Worm (Caenorhabditis elegans) whole organism, L1 larva: ENCODE measurements around the gene nspc-1.

Source experiments
- C04F5.9 ChIP-seq: sonication (generic microtip); optimal IDR thresholded peaks from 2 replicates; lab custom pipeline; 2016; ENCODE audit warnings: missing genetic modification characterization, missing compliant biosample characterization
- C16A3.4 ChIP-seq: fragments of 150-350 bp; optimal IDR thresholded peaks from 2 replicates; lab custom pipeline; 2014; ENCODE audit warnings: missing biosample characterization, missing genetic modification characterization
- Y116A8C.19 ChIP-seq: sonication (generic microtip); optimal IDR thresholded peaks from 2 replicates; lab custom pipeline; 2016; ENCODE audit warnings: missing compliant biosample characterization, missing genetic modification characterization, borderline replicate concordance
- alr-1 ChIP-seq: fragments of 200-800 bp; sonication (Bioruptor generic); optimal IDR thresholded peaks from 2 replicates; lab custom pipeline; 2018; ENCODE audit warnings: borderline replicate concordance, mild to moderate bottlenecking, missing genetic modification characterization, missing compliant biosample characterization
- aly-2 ChIP-seq: fragments of 150-350 bp; optimal IDR thresholded peaks from 2 replicates; lab custom pipeline; 2014; ENCODE audit warnings: missing biosample characterization, missing genetic modification characterization
- blmp-1 ChIP-seq: fragments of 150-350 bp; optimal IDR thresholded peaks from 2 replicates; lab custom pipeline; 2014; ENCODE audit warnings: missing biosample characterization, missing genetic modification characterization
- ceh-63 ChIP-seq: fragments of 200-800 bp; sonication (Bioruptor generic); optimal IDR thresholded peaks from 2 replicates; lab custom pipeline; 2018; ENCODE audit warnings: mild to moderate bottlenecking, missing genetic modification characterization, missing compliant biosample characterization
- ceh-8 ChIP-seq: fragments of 200-800 bp; sonication (Bioruptor generic); optimal IDR thresholded peaks from 2 replicates; lab custom pipeline; 2018; ENCODE audit warnings: mild to moderate bottlenecking, missing genetic modification characterization, moderate library complexity, missing compliant biosample characterization
- ceh-82 ChIP-seq, 3 experiments: fragments of 150-350 bp in 1 of 3; sonication (generic microtip) in 2 of 3; optimal IDR thresholded peaks; 2 replicates each; lab custom pipeline; 2014 to 2017; ENCODE audit warnings: missing biosample characterization in 3 of 3, missing genetic modification characterization in 3 of 3
- dsc-1 ChIP-seq: sonication (generic microtip); optimal IDR thresholded peaks from 2 replicates; lab custom pipeline; 2016; ENCODE audit warnings: mild to moderate bottlenecking, missing genetic modification characterization, missing compliant biosample characterization
- efl-1 ChIP-seq, 4 experiments: fragments of 150-350 bp; optimal IDR thresholded peaks in 3 of 4; peaks in 1 of 4; 1 replicate in 1 of 4; 2 replicates in 3 of 4; lab custom pipeline; 2014; ENCODE audit warnings: missing biosample characterization in 2 of 4, missing genetic modification characterization in 2 of 4, missing genetic modification reagents in 2 of 4
- efl-3 ChIP-seq: fragments of 200-800 bp; sonication (Bioruptor generic); optimal IDR thresholded peaks from 2 replicates; lab custom pipeline; 2018; ENCODE audit warnings: mild to moderate bottlenecking, missing genetic modification characterization, missing compliant biosample characterization
- egl-13 ChIP-seq: sonication (generic microtip); optimal IDR thresholded peaks from 2 replicates; lab custom pipeline; 2016; ENCODE audit warnings: missing genotype, missing genetic modification reagents, missing genetic modification characterization, missing compliant biosample characterization
- elt-2 ChIP-seq: sonication (generic microtip); optimal IDR thresholded peaks from 2 replicates; lab custom pipeline; 2016; ENCODE audit warnings: missing genetic modification characterization, mild to moderate bottlenecking, inconsistent platforms, missing compliant biosample characterization, missing genetic modification reagents
- elt-3 ChIP-seq, 6 experiments: fragments of 150-350 bp in 1 of 6; sonication (generic microtip); optimal IDR thresholded peaks; 2 replicates each; lab custom pipeline; 2017 to 2018; ENCODE audit warnings: missing biosample characterization in 6 of 6, missing genetic modification characterization in 6 of 6, inconsistent platforms in 1 of 6
- fkh-10 ChIP-seq: sonication (generic microtip); optimal IDR thresholded peaks from 2 replicates; lab custom pipeline; 2017; ENCODE audit warnings: missing biosample characterization, missing genetic modification reagents, missing genetic modification characterization
- hlh-4 ChIP-seq: sonication (generic microtip); optimal IDR thresholded peaks from 2 replicates; lab custom pipeline; 2016; ENCODE audit warnings: mild to moderate bottlenecking, missing genetic modification characterization, missing compliant biosample characterization
- hpl-2 ChIP-seq: fragments of 150-350 bp; optimal IDR thresholded peaks from 2 replicates; lab custom pipeline; 2014; ENCODE audit warnings: missing biosample characterization, missing genetic modification reagents, missing genetic modification characterization
- irx-1 ChIP-seq: sonication (generic microtip); optimal IDR thresholded peaks from 2 replicates; lab custom pipeline; 2016; ENCODE audit warnings: missing genetic modification characterization, missing compliant biosample characterization
- lin-13 ChIP-seq: fragments of 150-350 bp; optimal IDR thresholded peaks from 2 replicates; lab custom pipeline; 2014; ENCODE audit warnings: missing biosample characterization, missing genetic modification reagents, missing genetic modification characterization
- lin-14 ChIP-seq: fragments of 200-800 bp; sonication (Bioruptor generic); optimal IDR thresholded peaks from 2 replicates; lab custom pipeline; 2018; ENCODE audit warnings: mild to moderate bottlenecking, missing genetic modification characterization, moderate library complexity, missing compliant biosample characterization
- lin-35 ChIP-seq, 2 experiments: fragments of 150-350 bp; optimal IDR thresholded peaks; 2 replicates each; lab custom pipeline; 2014; ENCODE audit warnings: missing biosample characterization in 2 of 2, missing genetic modification characterization in 2 of 2, missing genetic modification reagents in 2 of 2
- lsy-2 ChIP-seq, 2 experiments: fragments of 150-350 bp; optimal IDR thresholded peaks; 2 replicates each; lab custom pipeline; 2014; ENCODE audit warnings: missing biosample characterization in 2 of 2, missing genetic modification characterization in 2 of 2
- mab-9 ChIP-seq: fragments of 200-800 bp; sonication (Bioruptor generic); IDR thresholded peaks from 2 replicates; pipeline ENCODE4 v1.3.6; 2022; ENCODE audit warnings: missing genetic modification reagents, missing genetic modification characterization, missing compliant biosample characterization
- mdl-1 ChIP-seq, 2 experiments: fragments of 150-350 bp; optimal IDR thresholded peaks; 2 replicates each; lab custom pipeline; 2014 to 2017; ENCODE audit warnings: missing biosample characterization in 2 of 2, missing genetic modification characterization in 2 of 2, inconsistent platforms in 1 of 2
- mef-2 ChIP-seq: fragments of 150-350 bp; optimal IDR thresholded peaks from 2 replicates; lab custom pipeline; 2014; ENCODE audit warnings: missing biosample characterization, missing genetic modification characterization
- nhr-19 ChIP-seq: fragments of 200-800 bp; sonication (Bioruptor generic); conservative IDR thresholded peaks from 2 replicates; pipeline ENCODE4 v1.3.6; 2022; ENCODE audit warnings: missing genetic modification characterization, missing compliant biosample characterization
- nhr-20 ChIP-seq: sonication (generic microtip); optimal IDR thresholded peaks from 2 replicates; lab custom pipeline; 2016; ENCODE audit warnings: mild to moderate bottlenecking, missing genetic modification characterization, missing compliant biosample characterization
- nhr-71 ChIP-seq: sonication (generic microtip); optimal IDR thresholded peaks from 2 replicates; lab custom pipeline; 2016; ENCODE audit warnings: mild to moderate bottlenecking, missing genetic modification characterization, moderate library complexity, missing compliant biosample characterization
- nhr-76 ChIP-seq: sonication (generic microtip); optimal IDR thresholded peaks from 2 replicates; lab custom pipeline; 2017; ENCODE audit warnings: missing biosample characterization, missing genetic modification characterization
- nhr-85 ChIP-seq: sonication (generic microtip); peaks from one replicate; lab custom pipeline; 2016; ENCODE audit warnings: missing genetic modification characterization, inconsistent platforms, missing compliant biosample characterization
- pax-3 ChIP-seq: fragments of 200-800 bp; sonication (Bioruptor generic); optimal IDR thresholded peaks from 2 replicates; lab custom pipeline; 2018; ENCODE audit warnings: mild to moderate bottlenecking, missing genetic modification characterization, moderate library complexity, missing compliant biosample characterization
- rnt-1 ChIP-seq: sonication (generic microtip); optimal IDR thresholded peaks from 2 replicates; lab custom pipeline; 2016; ENCODE audit warnings: mild to moderate bottlenecking, missing genetic modification characterization, moderate library complexity, missing compliant biosample characterization
- skn-1 ChIP-seq: fragments of 150-350 bp; optimal IDR thresholded peaks from 2 replicates; lab custom pipeline; 2014; ENCODE audit warnings: missing biosample characterization, missing genetic modification characterization
- sox-4 ChIP-seq: sonication (generic microtip); optimal IDR thresholded peaks from 2 replicates; lab custom pipeline; 2016; ENCODE audit warnings: missing genetic modification characterization, missing compliant biosample characterization
- sup-37 ChIP-seq: fragments of 200-800 bp; sonication (Bioruptor generic); optimal IDR thresholded peaks from 2 replicates; lab custom pipeline; 2018; ENCODE audit warnings: mild to moderate bottlenecking, missing genetic modification characterization, missing compliant biosample characterization
- swsn-7 ChIP-seq: sonication (generic microtip); optimal IDR thresholded peaks from 2 replicates; lab custom pipeline; 2016; ENCODE audit warnings: missing genetic modification characterization, missing compliant biosample characterization
- unc-86 ChIP-seq: sonication (generic microtip); optimal IDR thresholded peaks from 2 replicates; lab custom pipeline; 2016; ENCODE audit warnings: missing genetic modification characterization, missing compliant biosample characterization
- unc-98 ChIP-seq: fragments of 200-800 bp; sonication (Bioruptor generic); IDR thresholded peaks from 2 replicates; pipeline ENCODE4 v1.3.6; 2022; ENCODE audit warnings: missing genetic modification characterization, missing compliant biosample characterization
- vab-15 ChIP-seq: sonication (generic microtip); optimal IDR thresholded peaks from 2 replicates; lab custom pipeline; 2017; ENCODE audit warnings: missing genotype, mild to moderate bottlenecking, missing genetic modification characterization, missing compliant biosample characterization
- xbp-1 ChIP-seq: sonication (generic microtip); optimal IDR thresholded peaks from 2 replicates; lab custom pipeline; 2016; ENCODE audit warnings: missing genetic modification characterization, missing compliant biosample characterization
- zip-4 ChIP-seq: fragments of 200-800 bp; sonication (Bioruptor generic); optimal IDR thresholded peaks from 2 replicates; lab custom pipeline; 2018; ENCODE audit warnings: mild to moderate bottlenecking, missing genetic modification characterization, moderate library complexity, missing compliant biosample characterization
- ztf-11 ChIP-seq, 2 experiments: sonication (generic microtip); optimal IDR thresholded peaks; 2 replicates each; lab custom pipeline; 2016 to 2017; ENCODE audit warnings: missing genetic modification characterization in 2 of 2, missing biosample characterization in 1 of 2, missing compliant biosample characterization in 1 of 2
- ztf-4 ChIP-seq: fragments of 150-350 bp; optimal IDR thresholded peaks from 2 replicates; lab custom pipeline; 2014; ENCODE audit warnings: missing biosample characterization, missing genetic modification characterization

nspc-1 gene

ce11 chrX:8563663-8564450, 29.0 kb upstream of the nspc-1 start:
- no peak for TF ChIP-seq ztf-4
- peak; percentile 60 for TF ChIP-seq dsc-1 (tag; lab: Kevin White, UChicago)
- peak; percentile 47 for TF ChIP-seq nhr-85 (tag; lab: Kevin White, UChicago)
- no peak for TF ChIP-seq nhr-76 (tag; lab: Kevin White, UChicago)
- peak; percentile 23 for TF ChIP-seq lin-14
- TF ChIP-seq ceh-82 (tag; optimal IDR thresholded peaks at IDR 0.05; lab: Kevin White, UChicago): no peak
- peak; percentile 18 for TF ChIP-seq nhr-20
- TF ChIP-seq nhr-19 (GFP tag; lab: Robert Waterston, UW): no peak
- peak in 1 of 6 experiments; percentile 36 for TF ChIP-seq elt-3 (tag; optimal IDR thresholded peaks at IDR 0.05; lab: Kevin White, UChicago)
- TF ChIP-seq aly-2: no peak
- TF ChIP-seq elt-2 (tag; lab: Kevin White, UChicago): peak; percentile 26

- TF ChIP-seq elt-2 (tag; lab: Kevin White, UChicago) (no peak), nhr-20 (no peak), lsy-2 (tag; optimal IDR thresholded peaks at IDR 0.05; lab: Kevin White, UChicago) (no peak), vab-15 (tag; lab: Kevin White, UChicago) (no peak), sup-37 (no peak), alr-1 (no peak), nhr-76 (tag; lab: Kevin White, UChicago) (no peak)
Measured at ce11 chrX:8562586-8562985, 27.7 kb upstream of the nspc-1 start.

ce11 chrX:8556614-8557196, 21.8 kb upstream of the nspc-1 start, which contains the start of gene utx-1:
Gene utx-1 (plus strand): TSS chrX:8557146.
- peak; percentile 3 for TF ChIP-seq fkh-10 (GFP tag; lab: Kevin White, UChicago)
- no peak for TF ChIP-seq irx-1 (tag; lab: Kevin White, UChicago)
- 0 out of 2 replicates have a peak, but pooled peaks have one; percentile 21 for TF ChIP-seq mab-9 (GFP tag; lab: Robert Waterston, UW)
- peak; percentile 12 for TF ChIP-seq skn-1 (tag; lab: Kevin White, UChicago)
- peak in 1 of 2 experiments; percentile 37 for TF ChIP-seq ztf-11 (tag; optimal IDR thresholded peaks at IDR 0.05; lab: Kevin White, UChicago)
- TF ChIP-seq nhr-20: peak; percentile 31
- TF ChIP-seq sox-4 (tag; lab: Kevin White, UChicago): no peak
- TF ChIP-seq unc-86: peak; percentile 13
- peak in 1 of 2 experiments; percentile 29 for TF ChIP-seq lsy-2 (tag; optimal IDR thresholded peaks at IDR 0.05; lab: Kevin White, UChicago)
- TF ChIP-seq elt-3 (tag; optimal IDR thresholded peaks at IDR 0.05; lab: Kevin White, UChicago): no peak
- TF ChIP-seq ztf-4: no peak
- TF ChIP-seq swsn-7 (tag; lab: Kevin White, UChicago): peak; percentile 30
- TF ChIP-seq xbp-1: no peak
- TF ChIP-seq efl-1 (optimal IDR thresholded peaks at IDR 0.05; lab: Kevin White, UChicago): peak in 1 of 2 experiments; percentile 24
- no peak for TF ChIP-seq efl-1 (GFP tag; optimal IDR thresholded peaks at IDR 0.05 in 1 of 2; lab: Kevin White, UChicago)
- peak; percentile 23; the same call in 1 of the 2 replicates for TF ChIP-seq nhr-19 (GFP tag; lab: Robert Waterston, UW)
- TF ChIP-seq egl-13 (tag; lab: Kevin White, UChicago): no peak
- no peak for TF ChIP-seq Y116A8C.19
- peak; percentile 15 to 48 for TF ChIP-seq lin-35 (GFP tag; optimal IDR thresholded peaks at IDR 0.05; lab: Kevin White, UChicago)
- no peak for TF ChIP-seq C16A3.4
- TF ChIP-seq ceh-63 (GFP tag; lab: Kevin White, UChicago): no peak
- TF ChIP-seq ceh-8: no peak
- no peak for TF ChIP-seq nhr-76 (tag; lab: Kevin White, UChicago)
- TF ChIP-seq unc-98 (GFP tag; lab: Robert Waterston, UW): no peak
- TF ChIP-seq pax-3: no peak
- no peak for TF ChIP-seq hpl-2
- TF ChIP-seq mef-2 (tag; lab: Kevin White, UChicago): no peak
- TF ChIP-seq dsc-1 (tag; lab: Kevin White, UChicago): peak; percentile 26
- TF ChIP-seq zip-4 (GFP tag; lab: Kevin White, UChicago): peak; percentile 86
- peak; percentile 4 for TF ChIP-seq blmp-1 (tag; lab: Kevin White, UChicago)
- peak in 1 of 2 experiments; percentile 12 for TF ChIP-seq mdl-1 (tag; optimal IDR thresholded peaks at IDR 0.05; lab: Kevin White, UChicago)
- no peak for TF ChIP-seq hlh-4 (tag; lab: Kevin White, UChicago)
- TF ChIP-seq nhr-71: peak; percentile 26
- no peak for TF ChIP-seq lin-13 (GFP tag; lab: Kevin White, UChicago)
- TF ChIP-seq efl-3 (GFP tag; lab: Kevin White, UChicago): no peak
- TF ChIP-seq C04F5.9: no peak
- TF ChIP-seq rnt-1 (tag; lab: Kevin White, UChicago): peak; percentile 33
